Worm (Caenorhabditis elegans): ENCODE data around the gene C35C5.10.

Gene C35C5.10

DNA sequence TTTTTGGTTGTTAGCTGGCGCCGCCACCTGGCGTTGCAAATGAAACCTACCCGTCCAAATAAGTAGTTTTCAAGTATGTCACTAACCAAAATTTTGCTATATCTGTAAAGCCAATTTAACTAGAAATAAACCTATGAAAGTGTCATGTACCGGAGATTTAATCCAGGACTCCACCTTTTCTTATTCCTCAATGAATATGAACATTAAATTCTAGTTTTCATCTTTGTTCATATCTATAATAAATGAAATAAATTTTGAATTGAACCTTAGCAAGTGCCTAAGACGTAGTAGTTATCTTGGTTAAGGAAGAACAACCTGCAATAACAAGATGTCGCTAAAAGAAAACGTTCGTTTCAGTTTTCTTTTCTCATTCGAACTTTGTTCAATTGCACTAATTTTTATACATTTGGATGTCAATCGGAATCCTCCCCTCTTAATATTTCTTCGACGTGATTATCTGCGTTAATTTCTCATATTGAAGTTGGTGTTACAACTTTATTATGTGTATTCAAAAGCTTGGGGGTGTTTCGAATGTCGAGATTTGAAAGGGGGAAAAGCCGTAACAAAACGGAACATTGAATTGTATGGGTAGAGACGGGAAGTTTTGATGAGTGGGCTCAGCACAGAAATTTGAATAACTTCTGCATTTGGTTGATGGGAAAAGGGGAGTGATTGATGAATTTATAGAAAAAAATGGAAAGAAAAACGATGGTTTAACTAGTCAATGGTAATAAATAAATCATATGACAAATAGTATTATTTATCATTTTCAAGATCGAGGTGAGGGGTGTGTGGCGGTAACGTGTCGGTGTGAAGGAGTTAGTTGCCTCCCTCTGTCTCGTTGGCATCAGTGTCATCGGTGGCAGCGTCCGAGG is 47.4 kb downstream of the C35C5.10 start (continued):
- TF ChIP-seq nhr-48 (tag; optimal IDR thresholded peaks at IDR 0.05), result peak; percentile 36
- peak; percentile 20 for TF ChIP-seq arid-1 (GFP tag; conservative IDR thresholded peaks at IDR 0.05)
- TF ChIP-seq gei-8 (GFP tag; optimal IDR thresholded peaks at IDR 0.05), result peak; percentile 47
- TF ChIP-seq mxl-2 (GFP tag; conservative IDR thresholded peaks at IDR 0.05), result no peak
- TF ChIP-seq dmd-6 (GFP tag; IDR thresholded peaks at IDR 0.05), result 0 out of 2 replicates have a peak, but pooled peaks have one; percentile 23
- no peak for TF ChIP-seq fkh-10 (GFP tag; optimal IDR thresholded peaks at IDR 0.05)
- TF ChIP-seq tag-97 (GFP tag; IDR thresholded peaks at IDR 0.05), result 0 out of 2 replicates have a peak, but pooled peaks have one; percentile 29
- TF ChIP-seq jun-1 (tag; optimal IDR thresholded peaks at IDR 0.05), result no peak
- peak; percentile 64 for TF ChIP-seq spr-1 (tag; optimal IDR thresholded peaks at IDR 0.05)
- peak; percentile 32 to 34 for TF ChIP-seq daf-16 (GFP tag; optimal IDR thresholded peaks at IDR 0.05)
- peak; percentile 36 for TF ChIP-seq daf-16 (tag; optimal IDR thresholded peaks at IDR 0.05)
- no peak for TF ChIP-seq Y105C5A.15 (GFP tag; IDR thresholded peaks at IDR 0.05)
- no peak for TF ChIP-seq Y48G9A.11 (GFP tag; IDR thresholded peaks at IDR 0.05)
- peak; percentile 36 for TF ChIP-seq tra-1 (GFP tag; IDR thresholded peaks at IDR 0.05)
- TF ChIP-seq nhr-77 (tag; optimal IDR thresholded peaks at IDR 0.05), result peak; percentile 58
- no peak for TF ChIP-seq nhr-76 (tag; optimal IDR thresholded peaks at IDR 0.05)
- peak; percentile 94 for TF ChIP-seq ama-1 (optimal IDR thresholded peaks at IDR 0.05)
- no peak for TF ChIP-seq Y75B8A.6 (GFP tag; IDR thresholded peaks at IDR 0.05)
- peak; percentile 66 to 87 for TF ChIP-seq lsy-2 (tag; optimal IDR thresholded peaks at IDR 0.05)
- peak; percentile 23; the same call in 1 of the 2 replicates for TF ChIP-seq mdt-29 (GFP tag; IDR thresholded peaks at IDR 0.05)
- TF ChIP-seq T20F7.1 (GFP tag; optimal IDR thresholded peaks at IDR 0.05), result peak; percentile 75
- peak; percentile 47 for TF ChIP-seq pha-4 (GFP tag; IDR thresholded peaks at IDR 0.05)
- TF ChIP-seq pha-4 (tag; optimal IDR thresholded peaks at IDR 0.05), result no peak
- 0 out of 2 replicates have a peak, but pooled peaks have one; percentile 7 for TF ChIP-seq zip-11 (GFP tag; IDR thresholded peaks at IDR 0.05)
- TF ChIP-seq vab-7 (GFP tag; IDR thresholded peaks at IDR 0.05), result no peak
- peak; percentile 52 for TF ChIP-seq F10B5.3 (tag; optimal IDR thresholded peaks at IDR 0.05)
- no peak for TF ChIP-seq nhr-41 (GFP tag; IDR thresholded peaks at IDR 0.05)
- TF ChIP-seq dpl-1 (GFP tag; optimal IDR thresholded peaks at IDR 0.05), result peak; percentile 12
- no peak for TF ChIP-seq lim-7 (GFP tag; IDR thresholded peaks at IDR 0.05)

DNA sequence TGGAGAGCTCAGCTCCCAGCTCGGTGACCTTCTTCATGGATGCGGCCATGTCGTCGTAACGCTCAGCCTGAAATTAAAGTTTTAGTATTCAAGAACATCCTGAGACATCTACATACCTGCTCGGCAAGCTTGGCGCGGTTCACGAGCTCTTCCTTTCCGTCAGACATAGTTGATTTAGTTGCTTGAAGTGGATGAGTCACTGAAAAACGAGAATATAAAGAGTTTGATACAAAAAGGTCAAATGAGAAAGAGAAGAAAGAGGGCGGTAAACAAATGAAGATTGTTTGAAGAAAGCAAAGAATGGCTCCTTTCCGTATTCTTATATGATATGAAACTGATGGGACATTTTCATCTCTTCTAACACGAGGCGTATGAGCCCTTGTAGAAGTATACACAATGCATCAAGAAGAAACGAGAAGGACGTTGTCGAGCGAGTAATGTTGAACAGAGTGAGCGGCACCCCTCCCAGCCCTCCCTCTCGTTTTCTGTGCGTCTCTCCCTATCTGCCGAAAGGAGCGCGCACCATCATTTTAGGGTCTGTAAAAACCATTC is 49.2 kb downstream of the C35C5.10 start, which contains the start of gene ftt-2:
ftt-2 (minus strand) TSS at position 206 of the 552 bp plus-strand sequence.
- TF ChIP-seq nhr-6 (tag; optimal IDR thresholded peaks at IDR 0.05) (peak; percentile 27), unc-130 (GFP tag; optimal IDR thresholded peaks at IDR 0.05) (no peak), daf-16 (GFP tag; optimal IDR thresholded peaks at IDR 0.05) (no peak), daf-16 (tag; optimal IDR thresholded peaks at IDR 0.05) (no peak), ama-1 (optimal IDR thresholded peaks at IDR 0.05) (peak; percentile 81), fos-1 (tag; optimal IDR thresholded peaks at IDR 0.05) (no peak), T20F7.1 (GFP tag; optimal IDR thresholded peaks at IDR 0.05) (no peak), Y5F2A.4 (GFP tag; optimal IDR thresholded peaks at IDR 0.05) (no peak), skn-1 (tag; optimal IDR thresholded peaks at IDR 0.05) (no peak), nhr-10 (tag; optimal IDR thresholded peaks at IDR 0.05) (no peak), ceh-82 (tag; optimal IDR thresholded peaks at IDR 0.05) (no peak), F37D6.2 (tag; optimal IDR thresholded peaks at IDR 0.05) (no peak), zip-11 (GFP tag; IDR thresholded peaks at IDR 0.05) (no peak), egl-43 (GFP tag; IDR thresholded peaks at IDR 0.05) (no peak), aha-1 (tag) (peak; percentile 94), ceh-62 (tag; optimal IDR thresholded peaks at IDR 0.05) (no peak), Y48G9A.11 (GFP tag; IDR thresholded peaks at IDR 0.05) (no peak), aly-2 (tag; optimal IDR thresholded peaks at IDR 0.05) (no peak), mxl-3 (GFP tag; optimal IDR thresholded peaks at IDR 0.05) (no peak), attf-4 (tag; optimal IDR thresholded peaks at IDR 0.05) (no peak), saeg-2 (GFP tag; IDR thresholded peaks at IDR 0.05) (no peak), ztf-7 (tag; optimal IDR thresholded peaks at IDR 0.05) (peak; percentile 2), mes-2 (tag; optimal IDR thresholded peaks at IDR 0.05; ENCODE audit: poor library complexity, severe bottlenecking) (no peak), Y105C5A.15 (GFP tag; IDR thresholded peaks at IDR 0.05) (no peak)
